Worm (Caenorhabditis elegans): ENCODE measurements around the gene F22H10.3.

- TF ChIP-seq snpc-4 (tag; optimal IDR thresholded peaks at IDR 0.05) (no peak), skn-1 (tag; optimal IDR thresholded peaks at IDR 0.05) (no peak), ceh-28 (tag; optimal IDR thresholded peaks at IDR 0.05) (no peak)
These were observed 44.5 kb downstream of the F22H10.3 start, which contains the start of gene C06G1.1 for ce11 chrX:16633052-16633451.

Measured in whole organism, L3 larva.